Fruit fly (Drosophila melanogaster) whole organism, larva: Measurements from ENCODE around the gene dx.

Experiments
- noc ChIP-seq: fragments of 200-800 bp; sonication (Bioruptor generic); optimal IDR thresholded peaks from 3 replicates; lab custom pipeline; 2019; ENCODE audit warnings: missing biosample characterization, mild to moderate bottlenecking, missing genetic modification characterization, moderate library complexity

dx gene

dm6 chrX:6533836-6534357, at the start of gene dx:
dx (plus strand) TSS chrX:6533999.
- no peak for TF ChIP-seq noc (tag; lab: Kevin White, UChicago)

- no peak for TF ChIP-seq noc (tag; lab: Kevin White, UChicago)
Observed at dm6 chrX:6513193-6513592, 20.6 kb upstream of the dx start.

- TF ChIP-seq noc (tag; lab: Kevin White, UChicago): peak; percentile 3
Observed at dm6 chrX:6524217-6524616, 9.6 kb upstream of the dx start, which contains the start of the genes CG42340 and CG3918. CG42340 (minus strand) TSS chrX:6524323. CG3918 (plus strand) TSS chrX:6524464.

dm6 chrX:6527680-6528079, 6.1 kb upstream of the dx start, which contains the start of gene CG3342:
CG3342 (minus strand) TSS chrX:6527888.
- no peak for TF ChIP-seq noc (tag; lab: Kevin White, UChicago)

- TF ChIP-seq noc (tag; lab: Kevin White, UChicago): peak; percentile 62
Observed at dm6 chrX:6528508-6528998, 5.2 kb upstream of the dx start, which contains the start of gene Agxt. Agxt (plus strand) TSS chrX:6528948.

- no peak for TF ChIP-seq noc (tag; lab: Kevin White, UChicago)
Observed at dm6 chrX:6529179-6529766, 4.5 kb upstream of the dx start.

dm6 chrX:6533101-6533636, 630 bp upstream of the dx start, which contains the start of gene RpL7A:
RpL7A (minus strand) TSS chrX:6533348.
- peak; percentile 42 for TF ChIP-seq noc (tag; lab: Kevin White, UChicago)

dm6 chrX:6540215-6540821, 6.5 kb downstream of the dx start, which contains the start of gene CG34417:
CG34417 (plus strand) TSS chrX:6540771.
- no peak for TF ChIP-seq noc (tag; lab: Kevin White, UChicago)

- no peak for TF ChIP-seq noc (tag; lab: Kevin White, UChicago)
Observed at dm6 chrX:6541277-6541676, 7.5 kb downstream of the dx start.

- TF ChIP-seq noc (tag; lab: Kevin White, UChicago): no peak
Observed at dm6 chrX:6542331-6542730, 8.5 kb downstream of the dx start.

- TF ChIP-seq noc (tag; lab: Kevin White, UChicago): no peak
Observed at dm6 chrX:6543569-6544173, 9.9 kb downstream of the dx start.

- no peak for TF ChIP-seq noc (tag; lab: Kevin White, UChicago)
Observed at dm6 chrX:6545862-6546270, 12.1 kb downstream of the dx start.

- no peak for TF ChIP-seq noc (tag; lab: Kevin White, UChicago)
Observed at dm6 chrX:6546970-6547369, 13.2 kb downstream of the dx start.

dm6 chrX:6549428-6550117, 15.8 kb downstream of the dx start:
- TF ChIP-seq noc (tag; lab: Kevin White, UChicago): peak; percentile 97

- no peak for TF ChIP-seq noc (tag; lab: Kevin White, UChicago)
Observed at dm6 chrX:6550118-6550502, 16.3 kb downstream of the dx start.
